Worm (Caenorhabditis elegans) whole organism, L4/young adult: ENCODE measurements around the gene Y22D7AR.14.

Source experiments
- W03F9.2 ChIP-seq: fragments of 150-350 bp; optimal IDR thresholded peaks from 2 replicates; lab custom pipeline; 2014; ENCODE audit warnings: missing biosample characterization, missing genetic modification characterization
- him-1 ChIP-seq: sonication (generic microtip); optimal IDR thresholded peaks from 2 replicates; lab custom pipeline; 2016; ENCODE audit warnings: missing genotype, missing genetic modification reagents, missing genetic modification characterization, missing compliant biosample characterization

ce11 chrIII:1665373-1665772 is 24.5 kb downstream of the Y22D7AR.14 start:
- TF ChIP-seq W03F9.2 (tag; lab: Kevin White, UChicago), result no peak
- no peak for TF ChIP-seq him-1 (tag; lab: Kevin White, UChicago)
